Fruit fly (Drosophila melanogaster): ENCODE measurements around the gene Dad.
A peak's percentile ranks its signal among the peaks of the same experiment; 100 is the strongest.

The Dad gene

dm6 chr3R:17056183-17056904 is 2.5 kb downstream of the Dad start (continued):
- 0 out of 2 replicates have a peak, but pooled peaks have one; percentile 15 for TF ChIP-seq ttk (GFP tag; IDR thresholded peaks at IDR 0.05)
- TF ChIP-seq CG32532 (GFP tag; IDR thresholded peaks at IDR 0.05) = peak; percentile 12; the same call in 1 of the 2 replicates
- no peak for TF ChIP-seq MTF-1 (GFP tag; optimal IDR thresholded peaks at IDR 0.05; ENCODE audit: borderline replicate concordance)
- TF ChIP-seq usp (GFP tag; optimal IDR thresholded peaks at IDR 0.05) = no peak
- no peak for TF ChIP-seq Camta (GFP tag; optimal IDR thresholded peaks at IDR 0.05)
- no peak for TF ChIP-seq Hmx (GFP tag; optimal IDR thresholded peaks at IDR 0.05)
- no peak for TF ChIP-seq Dad (GFP tag; optimal IDR thresholded peaks at IDR 0.05)
- TF ChIP-seq gsb-n (tag; optimal IDR thresholded peaks at IDR 0.05) = no peak
- TF ChIP-seq CHES-1-like (GFP tag; optimal IDR thresholded peaks at IDR 0.05) = peak; percentile 37
- no peak for TF ChIP-seq CG11093 (GFP tag; IDR thresholded peaks at IDR 0.05)
- no peak for TF ChIP-seq Dip2 (GFP tag; IDR thresholded peaks at IDR 0.05)
- no peak for TF ChIP-seq wor (GFP tag; IDR thresholded peaks at IDR 0.05)
- no peak for TF ChIP-seq dmrt11E (tag; optimal IDR thresholded peaks at IDR 0.05)
- peak; percentile 2 for TF ChIP-seq PHDP (tag; optimal IDR thresholded peaks at IDR 0.05)
- TF ChIP-seq vnd (GFP tag; IDR thresholded peaks at IDR 0.05; ENCODE audit: partially characterized antibody) = no peak
- no peak for TF ChIP-seq CG4730 (GFP tag; IDR thresholded peaks at IDR 0.05)
- TF ChIP-seq CG6854 (GFP tag; optimal IDR thresholded peaks at IDR 0.05) = no peak
- no peak for TF ChIP-seq her (GFP tag; optimal IDR thresholded peaks at IDR 0.05)
- peak; percentile 30 for TF ChIP-seq lab (GFP tag; optimal IDR thresholded peaks at IDR 0.05)
- TF ChIP-seq HLH54F (GFP tag; optimal IDR thresholded peaks at IDR 0.05) = no peak
- TF ChIP-seq Ets65A (GFP tag) = peak; percentile 31
- TF ChIP-seq CG6689 (GFP tag; IDR thresholded peaks at IDR 0.05) = no peak
- no peak for TF ChIP-seq sisA (GFP tag; IDR thresholded peaks at IDR 0.05)
- no peak for TF ChIP-seq fd102C (GFP tag; optimal IDR thresholded peaks at IDR 0.05)
- peak; percentile 53 for TF ChIP-seq gcm (GFP tag; optimal IDR thresholded peaks at IDR 0.05)
- no peak for TF ChIP-seq CG3065 (GFP tag; optimal IDR thresholded peaks at IDR 0.05)
- no peak for TF ChIP-seq corto (GFP tag; optimal IDR thresholded peaks at IDR 0.05)
- no peak for TF ChIP-seq CG17612 (GFP tag; IDR thresholded peaks at IDR 0.05)
- TF ChIP-seq CG2202 (tag; optimal IDR thresholded peaks at IDR 0.05) = no peak
- TF ChIP-seq gcm2 (GFP tag; optimal IDR thresholded peaks at IDR 0.05) = no peak
- TF ChIP-seq Lpt (GFP tag; optimal IDR thresholded peaks at IDR 0.05) = peak; percentile 85
- TF ChIP-seq Bdp1 (GFP tag; optimal IDR thresholded peaks at IDR 0.05) = peak; percentile 17
- TF ChIP-seq H15 (GFP tag; IDR thresholded peaks at IDR 0.05) = no peak
- TF ChIP-seq CG17912 (GFP tag; optimal IDR thresholded peaks at IDR 0.05) = no peak
- TF ChIP-seq CG11398 (GFP tag; optimal IDR thresholded peaks at IDR 0.05) = no peak
- TF ChIP-seq CG3726 (GFP tag; IDR thresholded peaks at IDR 0.05) = no peak
- no peak for TF ChIP-seq NfI (GFP tag; optimal IDR thresholded peaks at IDR 0.05)
- peak; percentile 45 for TF ChIP-seq CG15479 (GFP tag; optimal IDR thresholded peaks at IDR 0.05)
- peak; percentile 82 for TF ChIP-seq Deaf1 (tag; optimal IDR thresholded peaks at IDR 0.05)
- peak; percentile 77 for TF ChIP-seq gro (GFP tag; optimal IDR thresholded peaks at IDR 0.05)
- TF ChIP-seq bowl (GFP tag; IDR thresholded peaks at IDR 0.05) = peak; percentile 11; the same call in 1 of the 2 replicates
- TF ChIP-seq sens (GFP tag) = peak; percentile 77
- no peak for TF ChIP-seq zfh2 (GFP tag; optimal IDR thresholded peaks at IDR 0.05)
- peak; percentile 76 for TF ChIP-seq nom (GFP tag; optimal IDR thresholded peaks at IDR 0.05)
- TF ChIP-seq Tbp (GFP tag; optimal IDR thresholded peaks at IDR 0.05) = no peak
- TF ChIP-seq CG15073 (GFP tag; optimal IDR thresholded peaks at IDR 0.05) = no peak
- peak; percentile 15; the same call in 1 of the 2 replicates for TF ChIP-seq Bgb (GFP tag; IDR thresholded peaks at IDR 0.05; ENCODE audit: partially characterized antibody)
- no peak for TF ChIP-seq CG2129 (GFP tag; IDR thresholded peaks at IDR 0.05; ENCODE audit: partially characterized antibody)
- no peak for TF ChIP-seq CG8089 (GFP tag; optimal IDR thresholded peaks at IDR 0.05)
- peak; percentile 47; the same call in 2 of the 3 replicates for TF ChIP-seq Opbp (GFP tag; IDR thresholded peaks at IDR 0.05; ENCODE audit: partially characterized antibody)
- TF ChIP-seq Fer3 (tag; optimal IDR thresholded peaks at IDR 0.05) = no peak

Measured in whole organism, embryonic.